Worm (Caenorhabditis elegans) whole organism, L3 larva: ENCODE measurements around the gene clec-4.

Experiments used
- fkh-10 ChIP-seq: sonication (generic microtip); optimal IDR thresholded peaks from 2 replicates; lab custom pipeline; 2017; ENCODE audit warnings: missing biosample characterization, missing genetic modification reagents, missing genetic modification characterization
- nhr-25 ChIP-seq: sonication (generic microtip); optimal IDR thresholded peaks from 2 replicates; lab custom pipeline; 2017; ENCODE audit warnings: missing biosample characterization, missing genetic modification characterization

- no peak for TF ChIP-seq fkh-10 (GFP tag; lab: Kevin White, UChicago)
- TF ChIP-seq nhr-25, result no peak
These were observed 34.5 kb upstream of the clec-4 start for ce11 chrII:12615413-12615812.
